Fruit fly (Drosophila melanogaster) whole organism, adult: ENCODE data around the gene Spn.

Experiments
- CG11617 ChIP-seq: fragments of 200-800 bp; sonication (Bioruptor generic); optimal IDR thresholded peaks from 2 replicates; lab custom pipeline; 2017; ENCODE audit warnings: mild to moderate bottlenecking, missing biosample characterization, missing genetic modification reagents, missing genetic modification characterization
- CG12768 ChIP-seq: fragments of 200-800 bp; sonication (Bioruptor generic); optimal IDR thresholded peaks from 2 replicates; lab custom pipeline; 2017; ENCODE audit warnings: missing biosample characterization, missing genetic modification characterization, mild to moderate bottlenecking, moderate library complexity, missing genetic modification reagents
- CG14711 ChIP-seq: fragments of 200-800 bp; sonication (Bioruptor generic); optimal IDR thresholded peaks from 2 replicates; lab custom pipeline; 2018; ENCODE audit warnings: missing biosample characterization, mild to moderate bottlenecking, missing genetic modification characterization, moderate library complexity
- CG1620 ChIP-seq: fragments of 200-800 bp; sonication (Bioruptor generic); optimal IDR thresholded peaks from 2 replicates; lab custom pipeline; 2016; ENCODE audit warnings: missing biosample characterization, missing genetic modification characterization
- CG5204 ChIP-seq: fragments of 200-800 bp; sonication (Bioruptor generic); optimal IDR thresholded peaks from 2 replicates; lab custom pipeline; 2016; ENCODE audit warnings: missing biosample characterization, missing genetic modification characterization
- CG7045 ChIP-seq: fragments of 200-800 bp; sonication (Bioruptor generic); optimal IDR thresholded peaks from 2 replicates; lab custom pipeline; 2017; ENCODE audit warnings: missing biosample characterization, mild to moderate bottlenecking, missing genetic modification characterization
- CG7101 ChIP-seq: fragments of 200-800 bp; sonication (Bioruptor generic); optimal IDR thresholded peaks from 2 replicates; lab custom pipeline; 2018; ENCODE audit warnings: missing biosample characterization, mild to moderate bottlenecking, missing genetic modification characterization, moderate library complexity
- Crg-1 ChIP-seq: fragments of 200-800 bp; sonication (Bioruptor generic); optimal IDR thresholded peaks from 2 replicates; lab custom pipeline; 2016; ENCODE audit warnings: missing biosample characterization, missing genetic modification characterization
- Hr96 ChIP-seq: fragments of 200-800 bp; sonication (Bioruptor generic); optimal IDR thresholded peaks from 2 replicates; lab custom pipeline; 2016; ENCODE audit warnings: missing biosample characterization, missing genetic modification characterization
- cic ChIP-seq: fragments of 200-800 bp; sonication (Bioruptor generic); optimal IDR thresholded peaks from 2 replicates; lab custom pipeline; 2017; ENCODE audit warnings: missing biosample characterization, mild to moderate bottlenecking, missing genetic modification characterization, moderate library complexity
- ovo ChIP-seq: fragments of 200-800 bp; sonication (Bioruptor generic); optimal IDR thresholded peaks from 2 replicates; lab custom pipeline; 2016; ENCODE audit warnings: missing biosample characterization, missing genetic modification characterization
- pad ChIP-seq: fragments of 200-800 bp; sonication (Bioruptor generic); optimal IDR thresholded peaks from 3 replicates; lab custom pipeline; 2017; ENCODE audit warnings: missing biosample characterization, missing genetic modification characterization, mild to moderate bottlenecking, moderate library complexity, missing genetic modification reagents
- tj ChIP-seq: fragments of 200-800 bp; sonication (Bioruptor generic); optimal IDR thresholded peaks from 3 replicates; lab custom pipeline; 2017; ENCODE audit warnings: missing biosample characterization, mild to moderate bottlenecking, missing genetic modification characterization, moderate library complexity

DNA sequence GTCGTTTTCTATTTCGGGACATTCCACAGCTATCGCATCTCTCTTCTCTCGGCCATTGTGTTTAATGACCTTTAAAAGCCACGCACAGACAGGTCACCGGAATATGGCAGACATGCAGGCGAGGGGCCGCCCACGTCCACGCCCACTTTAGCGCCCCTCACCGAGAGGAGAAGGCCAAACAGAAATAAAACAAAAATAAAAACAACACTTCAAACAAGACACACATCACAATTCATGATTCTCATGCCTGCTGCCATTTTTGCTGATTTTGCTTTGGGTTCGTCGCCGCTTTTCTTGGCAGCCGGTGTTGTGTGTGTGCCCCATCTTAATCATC, 29.4 kb upstream of the Spn start:
- no peak for TF ChIP-seq CG7101 (tag; lab: Kevin White, UChicago)
- no peak for TF ChIP-seq CG1620
- TF ChIP-seq Crg-1 (GFP tag; lab: Kevin White, UChicago): no peak
- TF ChIP-seq pad (GFP tag; lab: Kevin White, UChicago): no peak
- TF ChIP-seq CG7045 (GFP tag; lab: Kevin White, UChicago): no peak
- no peak for TF ChIP-seq CG14711 (tag; lab: Kevin White, UChicago)
- TF ChIP-seq tj: no peak
- TF ChIP-seq CG12768 (GFP tag; lab: Kevin White, UChicago): no peak
- TF ChIP-seq cic: no peak
- TF ChIP-seq Hr96 (GFP tag; lab: Kevin White, UChicago): no peak
- no peak for TF ChIP-seq ovo (GFP tag; lab: Kevin White, UChicago)
- TF ChIP-seq CG5204 (GFP tag; lab: Kevin White, UChicago): no peak
- no peak for TF ChIP-seq CG11617 (GFP tag; lab: Kevin White, UChicago)
